Fruit fly (Drosophila melanogaster) whole organism, embryonic: ENCODE measurements around the gene CG5727.

ENCODE experiments used
- Bteb2 ChIP-seq: fragments of 200-800 bp; sonication (Bioruptor generic); optimal IDR thresholded peaks from 2 replicates; lab custom pipeline; 2016; ENCODE audit warnings: missing biosample characterization, missing genetic modification characterization
- CG11723 ChIP-seq: fragments of 200-800 bp; sonication (Bioruptor generic); optimal IDR thresholded peaks from 2 replicates; lab custom pipeline; 2017; ENCODE audit warnings: missing biosample characterization, mild to moderate bottlenecking, missing genetic modification characterization
- CG12071 ChIP-seq: fragments of 200-800 bp; sonication (Bioruptor generic); optimal IDR thresholded peaks from 3 replicates; lab custom pipeline; 2018; ENCODE audit warnings: missing biosample characterization, mild to moderate bottlenecking, missing genetic modification characterization
- CG13424 ChIP-seq: fragments of 200-800 bp; sonication (Bioruptor generic); optimal IDR thresholded peaks from 2 replicates; lab custom pipeline; 2019; ENCODE audit warnings: missing biosample characterization, mild to moderate bottlenecking, missing genetic modification characterization, moderate library complexity
- CG14667 ChIP-seq: fragments of 200-800 bp; sonication (Bioruptor generic); IDR thresholded peaks from 2 replicates; pipeline ENCODE4 v1.3.6; 2022; ENCODE audit warnings: missing biosample characterization, missing genetic modification characterization
- CG18476 ChIP-seq: fragments of 200-800 bp; sonication (Bioruptor generic); optimal IDR thresholded peaks from 2 replicates; lab custom pipeline; 2016; ENCODE audit warnings: missing biosample characterization, mild to moderate bottlenecking, missing genetic modification characterization
- CG31224 ChIP-seq: fragments of 200-800 bp; sonication (Bioruptor generic); IDR thresholded peaks from 2 replicates; pipeline ENCODE4 v1.3.6; 2022; ENCODE audit warnings: missing biosample characterization, missing genetic modification characterization
- CG32532 ChIP-seq: fragments of 200-800 bp; sonication (Bioruptor generic); IDR thresholded peaks from 2 replicates; pipeline ENCODE4 v1.3.6; 2022; ENCODE audit warnings: missing biosample characterization, missing genetic modification characterization
- CG4282 ChIP-seq: fragments of 200-800 bp; sonication (Bioruptor generic); optimal IDR thresholded peaks from 2 replicates; lab custom pipeline; 2016; ENCODE audit warnings: missing biosample characterization, missing genetic modification characterization
- CG4617 ChIP-seq: fragments of 200-800 bp; sonication (Bioruptor generic); optimal IDR thresholded peaks from 3 replicates; lab custom pipeline; 2016; ENCODE audit warnings: missing biosample characterization, missing genetic modification characterization, borderline replicate concordance
- CG6813 ChIP-seq: fragments of 200-800 bp; sonication (Bioruptor generic); optimal IDR thresholded peaks from 2 replicates; lab custom pipeline; 2017; ENCODE audit warnings: missing biosample characterization, missing genetic modification characterization, mild to moderate bottlenecking, moderate library complexity, missing genetic modification reagents
- CG7928 ChIP-seq: fragments of 200-800 bp; sonication (Bioruptor generic); optimal IDR thresholded peaks from 2 replicates; lab custom pipeline; 2017; ENCODE audit warnings: missing biosample characterization, mild to moderate bottlenecking, missing genetic modification characterization
- CG8089 ChIP-seq: fragments of 200-800 bp; sonication (Bioruptor generic); optimal IDR thresholded peaks from 3 replicates; lab custom pipeline; 2016; ENCODE audit warnings: missing biosample characterization, missing genetic modification characterization
- CG9817 ChIP-seq: fragments of 200-800 bp; sonication (Bioruptor generic); optimal IDR thresholded peaks from 2 replicates; lab custom pipeline; 2018; ENCODE audit warnings: missing biosample characterization, mild to moderate bottlenecking, missing genetic modification characterization, moderate library complexity
- D ChIP-seq, 2 experiments: fragments of 200-800 bp in 1 of 2; fragments of >200 bp in 1 of 2; sonication (Bioruptor generic) in 1 of 2; optimal IDR thresholded peaks; 2 replicates in 1 of 2; 3 replicates in 1 of 2; lab custom pipeline; 2017; ENCODE audit warnings: mild to moderate bottlenecking in 1 of 2, missing biosample characterization in 1 of 2, missing genetic modification characterization in 1 of 2, missing genetic modification reagents in 1 of 2
- Dip3 ChIP-seq: fragments of 200-800 bp; sonication (Bioruptor generic); optimal IDR thresholded peaks from 3 replicates; lab custom pipeline; 2016; ENCODE audit warnings: missing biosample characterization, missing genetic modification characterization
- Doc3 ChIP-seq: fragments of 200-800 bp; sonication (Bioruptor generic); IDR thresholded peaks from 3 replicates; pipeline ENCODE4 v1.3.6; 2022; ENCODE audit warnings: missing biosample characterization, missing genetic modification characterization; ENCODE audit not compliant: partially characterized antibody
- HmgD ChIP-seq: fragments of 200-800 bp; sonication (Bioruptor generic); optimal IDR thresholded peaks from 3 replicates; lab custom pipeline; 2016; ENCODE audit warnings: missing biosample characterization, missing genetic modification characterization
- Hmr ChIP-seq: fragments of 200-800 bp; sonication (Bioruptor generic); optimal IDR thresholded peaks from 3 replicates; lab custom pipeline; 2017; ENCODE audit warnings: mild to moderate bottlenecking, missing biosample characterization, missing genetic modification reagents, missing genetic modification characterization
- Lim3 ChIP-seq: fragments of 200-800 bp; sonication (Bioruptor generic); IDR thresholded peaks from 2 replicates; pipeline ENCODE4 v1.3.6; 2022; ENCODE audit warnings: missing biosample characterization, missing genetic modification characterization
- Mes4 ChIP-seq: fragments of 200-800 bp; sonication (Bioruptor generic); optimal IDR thresholded peaks from 2 replicates; lab custom pipeline; 2016; ENCODE audit warnings: missing biosample characterization, missing genetic modification characterization
- Neu2 ChIP-seq: fragments of 200-800 bp; sonication (Bioruptor generic); optimal IDR thresholded peaks from 3 replicates; lab custom pipeline; 2016; ENCODE audit warnings: missing biosample characterization, missing genetic modification characterization, borderline replicate concordance
- Nf-YC ChIP-seq: fragments of 200-800 bp; optimal IDR thresholded peaks from 3 replicates; lab custom pipeline; 2019; ENCODE audit warnings: missing biosample characterization, mild to moderate bottlenecking, missing genetic modification characterization, moderate library complexity
- Poxn ChIP-seq: fragments of 200-800 bp; sonication (Bioruptor generic); IDR thresholded peaks from 2 replicates; pipeline ENCODE4 v1.3.6; 2022; ENCODE audit warnings: missing biosample characterization, missing genetic modification characterization
- Ptx1 ChIP-seq: fragments of 200-800 bp; sonication (Bioruptor generic); IDR thresholded peaks from 2 replicates; pipeline ENCODE4 v1.3.6; 2022; ENCODE audit warnings: missing biosample characterization, missing genetic modification characterization
- Sox102F ChIP-seq: fragments of 200-800 bp; sonication (Bioruptor generic); optimal IDR thresholded peaks from 2 replicates; lab custom pipeline; 2018; ENCODE audit warnings: missing biosample characterization, mild to moderate bottlenecking, missing genetic modification characterization, moderate library complexity
- bab2 ChIP-seq: fragments of 200-800 bp; sonication (Bioruptor generic); optimal IDR thresholded peaks from 2 replicates; lab custom pipeline; 2016; ENCODE audit warnings: missing biosample characterization, missing genetic modification characterization
- bsh ChIP-seq, 2 experiments: fragments of 200-800 bp; sonication (Bioruptor generic); optimal IDR thresholded peaks; 2 replicates each; lab custom pipeline; 2017 to 2018; ENCODE audit warnings: mild to moderate bottlenecking in 2 of 2, missing biosample characterization in 2 of 2, missing genetic modification characterization in 2 of 2, moderate library complexity in 1 of 2
- chif ChIP-seq, 2 experiments: fragments of 200-800 bp; sonication (Bioruptor generic); optimal IDR thresholded peaks; 3 replicates each; lab custom pipeline; 2016; ENCODE audit warnings: missing biosample characterization in 2 of 2, missing genetic modification characterization in 2 of 2
- crc ChIP-seq: fragments of 200-800 bp; sonication (Bioruptor generic); optimal IDR thresholded peaks from 2 replicates; lab custom pipeline; 2016; ENCODE audit warnings: missing biosample characterization, missing genetic modification characterization
- crol ChIP-seq: fragments of 200-800 bp; sonication (Bioruptor generic); IDR thresholded peaks from 2 replicates; pipeline ENCODE4 v1.3.6; 2022; ENCODE audit warnings: missing biosample characterization, missing genetic modification characterization
- gem ChIP-seq: fragments of 200-800 bp; sonication (Bioruptor generic); optimal IDR thresholded peaks from 2 replicates; lab custom pipeline; 2019; ENCODE audit warnings: missing biosample characterization, mild to moderate bottlenecking, missing genetic modification characterization, moderate library complexity
- gsb ChIP-seq: fragments of 200-800 bp; sonication (Bioruptor generic); IDR thresholded peaks from 2 replicates; pipeline ENCODE4 v1.3.6; 2022; ENCODE audit warnings: missing biosample characterization, missing genetic modification characterization
- ken ChIP-seq: fragments of 200-800 bp; sonication (Bioruptor generic); IDR thresholded peaks from 3 replicates; pipeline ENCODE4 v1.3.6; 2022; ENCODE audit warnings: missing biosample characterization, missing genetic modification characterization
- lab ChIP-seq: fragments of 200-800 bp; sonication (Bioruptor generic); optimal IDR thresholded peaks from 3 replicates; lab custom pipeline; 2017; ENCODE audit warnings: missing biosample characterization, missing genetic modification characterization, mild to moderate bottlenecking, moderate library complexity, missing genetic modification reagents
- mirr ChIP-seq: fragments of 200-800 bp; sonication (Bioruptor generic); optimal IDR thresholded peaks from 3 replicates; lab custom pipeline; 2018; ENCODE audit warnings: missing biosample characterization, mild to moderate bottlenecking, missing genetic modification characterization
- nau ChIP-seq: fragments of 200-800 bp; sonication (Bioruptor generic); optimal IDR thresholded peaks from 3 replicates; lab custom pipeline; 2017; ENCODE audit warnings: missing biosample characterization, mild to moderate bottlenecking, missing genetic modification characterization, missing genetic modification reagents
- nom ChIP-seq: fragments of 200-800 bp; sonication (Bioruptor generic); optimal IDR thresholded peaks from 2 replicates; lab custom pipeline; 2017; ENCODE audit warnings: missing biosample characterization, missing genetic modification characterization, mild to moderate bottlenecking, moderate library complexity, missing genetic modification reagents
- pros ChIP-seq: fragments of 200-800 bp; sonication (Bioruptor generic); optimal IDR thresholded peaks from 3 replicates; lab custom pipeline; 2019; ENCODE audit warnings: missing biosample characterization, mild to moderate bottlenecking, missing genetic modification characterization, moderate library complexity
- psq ChIP-seq: fragments of 200-800 bp; sonication (Bioruptor generic); optimal IDR thresholded peaks from 2 replicates; lab custom pipeline; 2017; ENCODE audit warnings: missing biosample characterization, missing genetic modification characterization
- repo ChIP-seq: fragments of 200-800 bp; sonication (Bioruptor generic); optimal IDR thresholded peaks from 2 replicates; lab custom pipeline; 2016; ENCODE audit warnings: missing biosample characterization, missing genetic modification characterization
- sens ChIP-seq: fragments of 200-800 bp; sonication (Bioruptor generic); peaks from one replicate; lab custom pipeline; 2016; ENCODE audit warnings: missing biosample characterization, missing genetic modification characterization
- sima ChIP-seq: fragments of 200-800 bp; sonication (Bioruptor generic); optimal IDR thresholded peaks from 2 replicates; lab custom pipeline; 2016; ENCODE audit warnings: missing biosample characterization, missing genetic modification characterization
- sna ChIP-seq: fragments of 200-800 bp; sonication (Bioruptor generic); IDR thresholded peaks from 2 replicates; pipeline ENCODE4 v1.3.6; 2022; ENCODE audit warnings: missing biosample characterization, missing genetic modification characterization; ENCODE audit not compliant: partially characterized antibody
- sug ChIP-seq: fragments of 200-800 bp; optimal IDR thresholded peaks from 2 replicates; lab custom pipeline; 2019; ENCODE audit warnings: missing biosample characterization, mild to moderate bottlenecking, missing genetic modification characterization, moderate library complexity
- tgo ChIP-seq: fragments of 200-800 bp; sonication (Bioruptor generic); IDR thresholded peaks from 3 replicates; pipeline ENCODE4 v1.3.6; 2022; ENCODE audit warnings: missing biosample characterization, missing genetic modification characterization
- tll ChIP-seq, 2 experiments: fragments of 200-800 bp in 1 of 2; fragments of >200 bp in 1 of 2; sonication (Bioruptor generic) in 1 of 2; optimal IDR thresholded peaks; 2 replicates each; lab custom pipeline; 2017 to 2019; ENCODE audit warnings: missing biosample characterization in 2 of 2, missing genetic modification characterization in 2 of 2, mild to moderate bottlenecking in 1 of 2, moderate library complexity in 1 of 2
- ttk ChIP-seq: fragments of 200-800 bp; sonication (Bioruptor generic); IDR thresholded peaks from 2 replicates; pipeline ENCODE4 v2.1.2; 2022; ENCODE audit warnings: missing biosample characterization, missing genetic modification characterization
- zen ChIP-seq: fragments of 200-800 bp; sonication (Bioruptor generic); optimal IDR thresholded peaks from 3 replicates; lab custom pipeline; 2018; ENCODE audit warnings: missing biosample characterization, mild to moderate bottlenecking, missing genetic modification characterization, moderate library complexity
- zfh1 ChIP-seq: fragments of 200-800 bp; sonication (Bioruptor generic); IDR thresholded peaks from 3 replicates; pipeline ENCODE4 v1.3.6; 2022; ENCODE audit warnings: missing biosample characterization, missing genetic modification characterization

Gene CG5727

dm6 chr2L:10249655-10250202, 39.2 kb upstream of the CG5727 start (continued):
- no peak for TF ChIP-seq CG18476 (GFP tag; lab: Kevin White, UChicago)
- TF ChIP-seq sens (GFP tag; lab: Kevin White, UChicago), result peak; percentile 86
- TF ChIP-seq sna, result no peak
- TF ChIP-seq gsb, result no peak
- no peak for TF ChIP-seq Bteb2 (GFP tag; lab: Kevin White, UChicago)
- TF ChIP-seq Sox102F (GFP tag; lab: Kevin White, UChicago), result no peak
- TF ChIP-seq chif (GFP tag; optimal IDR thresholded peaks at IDR 0.05; lab: Kevin White, UChicago), result no peak
- peak; percentile 27 for TF ChIP-seq CG11723 (GFP tag; lab: Kevin White, UChicago)
- TF ChIP-seq pros (GFP tag; lab: Kevin White, UChicago), result no peak
- TF ChIP-seq bsh (GFP tag; optimal IDR thresholded peaks at IDR 0.05; lab: Kevin White, UChicago), result no peak
- TF ChIP-seq sima (GFP tag; lab: Kevin White, UChicago), result no peak
- TF ChIP-seq Dip3, result no peak
- TF ChIP-seq CG31224 (GFP tag; lab: Robert Waterston, UW), result no peak
- TF ChIP-seq zfh1 (GFP tag; lab: Robert Waterston, UW), result no peak
- TF ChIP-seq HmgD (GFP tag; lab: Kevin White, UChicago), result no peak
- peak; percentile 16 for TF ChIP-seq sug (tag; lab: Kevin White, UChicago)
- no peak for TF ChIP-seq repo (GFP tag; lab: Kevin White, UChicago)
- TF ChIP-seq CG8089 (GFP tag; lab: Kevin White, UChicago), result peak; percentile 26
- no peak for TF ChIP-seq Doc3
- TF ChIP-seq bab2 (GFP tag; lab: Kevin White, UChicago), result peak; percentile 17
- no peak for TF ChIP-seq Mes4 (GFP tag; lab: Kevin White, UChicago)
- TF ChIP-seq mirr (GFP tag; lab: Kevin White, UChicago), result no peak
- TF ChIP-seq Poxn (GFP tag; lab: Robert Waterston, UW), result no peak
- no peak for TF ChIP-seq Hmr (GFP tag; lab: Kevin White, UChicago)
- TF ChIP-seq ttk (GFP tag; lab: Robert Waterston, UW), result no peak
- TF ChIP-seq crc (GFP tag; lab: Kevin White, UChicago), result no peak
- no peak for TF ChIP-seq crol (GFP tag; lab: Robert Waterston, UW)
- no peak for TF ChIP-seq tll (GFP tag; optimal IDR thresholded peaks at IDR 0.05; lab: Kevin White, UChicago)
- no peak for TF ChIP-seq lab (GFP tag; lab: Kevin White, UChicago)
- peak; percentile 3 for TF ChIP-seq nau (GFP tag; lab: Kevin White, UChicago)
- TF ChIP-seq CG7928 (GFP tag; lab: Kevin White, UChicago), result no peak
- TF ChIP-seq CG4282, result no peak
- TF ChIP-seq CG32532 (GFP tag; lab: Robert Waterston, UW), result no peak
- TF ChIP-seq CG6813 (GFP tag; lab: Kevin White, UChicago), result no peak
- TF ChIP-seq Nf-YC (tag; lab: Kevin White, UChicago), result no peak
- no peak for TF ChIP-seq ken (GFP tag; lab: Robert Waterston, UW)
- no peak for TF ChIP-seq CG4617 (GFP tag; lab: Kevin White, UChicago)
- no peak for TF ChIP-seq D (optimal IDR thresholded peaks at IDR 0.05; lab: Kevin White, UChicago)
- TF ChIP-seq D (GFP tag; optimal IDR thresholded peaks at IDR 0.05; lab: Kevin White, UChicago), result peak; percentile 57
- TF ChIP-seq nom (GFP tag; lab: Kevin White, UChicago), result no peak
- no peak for TF ChIP-seq psq (GFP tag; lab: Kevin White, UChicago)
- no peak for TF ChIP-seq zen (tag; lab: Kevin White, UChicago)
- peak; percentile 35 for TF ChIP-seq Neu2 (GFP tag; lab: Kevin White, UChicago)
- TF ChIP-seq Lim3, result no peak
- TF ChIP-seq gem, result no peak
- TF ChIP-seq Ptx1 (GFP tag; lab: Robert Waterston, UW), result no peak
- TF ChIP-seq CG12071, result no peak
- TF ChIP-seq CG13424 (tag; lab: Kevin White, UChicago), result peak; percentile 34
- TF ChIP-seq CG9817 (tag; lab: Kevin White, UChicago), result no peak
- no peak for TF ChIP-seq tgo (GFP tag; lab: Robert Waterston, UW)
- TF ChIP-seq CG14667, result no peak
